Worm (Caenorhabditis elegans): ENCODE results near the gene M03E7.1.

The M03E7.1 gene

DNA sequence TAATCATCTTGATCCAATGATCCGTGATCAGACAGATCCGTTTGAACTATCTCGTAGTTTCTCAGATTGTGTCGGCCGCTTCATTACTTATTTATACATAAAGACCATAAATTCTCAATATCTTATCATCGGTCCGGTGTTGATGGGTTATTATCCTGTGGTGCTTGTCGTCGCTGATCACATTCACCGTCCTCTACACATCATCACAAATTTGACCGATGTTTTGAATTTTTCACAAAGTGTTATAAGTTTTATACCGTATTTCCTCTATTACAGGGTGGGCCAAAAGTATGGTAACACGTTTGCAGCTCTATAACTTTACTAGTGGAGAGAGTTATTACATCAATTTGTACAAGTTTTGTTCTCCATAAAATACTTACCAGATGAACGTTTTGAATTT lies 33.5 kb upstream of the M03E7.1 start:
- TF ChIP-seq nhr-23 (tag; optimal IDR thresholded peaks at IDR 0.05) (no peak), jun-1 (tag; optimal IDR thresholded peaks at IDR 0.05) (no peak), nhr-25 (tag; optimal IDR thresholded peaks at IDR 0.05) (no peak), mml-1 (tag; optimal IDR thresholded peaks at IDR 0.05) (no peak), sea-2 (GFP tag; optimal IDR thresholded peaks at IDR 0.05) (no peak), zag-1 (tag; optimal IDR thresholded peaks at IDR 0.05) (no peak), tbx-2 (tag; optimal IDR thresholded peaks at IDR 0.05) (no peak), lin-15B (tag; optimal IDR thresholded peaks at IDR 0.05) (no peak), ama-1 (optimal IDR thresholded peaks at IDR 0.05) (no peak), R02D3.7 (tag; optimal IDR thresholded peaks at IDR 0.05) (no peak), daf-12 (tag; optimal IDR thresholded peaks at IDR 0.05) (no peak), mdl-1 (tag; optimal IDR thresholded peaks at IDR 0.05) (no peak)

DNA sequence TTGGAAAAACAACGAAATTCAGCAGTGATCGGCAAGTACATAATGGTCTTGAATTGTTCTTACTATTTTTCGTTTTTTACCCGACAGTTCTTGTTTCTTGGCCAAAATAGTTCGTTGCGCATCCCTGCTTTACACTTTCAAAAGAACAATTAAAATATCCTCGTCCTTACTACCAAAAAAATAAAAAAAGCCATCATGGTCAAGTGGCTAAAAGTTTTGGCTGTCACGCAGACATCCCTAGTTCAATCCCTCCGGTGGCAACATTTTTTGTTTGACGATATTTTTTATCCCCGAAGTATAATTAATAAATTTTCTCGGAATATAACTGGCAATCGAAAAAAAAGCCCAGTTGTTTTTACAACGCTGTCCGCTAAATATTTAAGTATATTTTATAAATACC lies 29.6 kb upstream of the M03E7.1 start:
- TF ChIP-seq nhr-43 (tag; optimal IDR thresholded peaks at IDR 0.05; ENCODE audit: poor library complexity, severe bottlenecking) (peak; percentile 1), elt-3 (tag; optimal IDR thresholded peaks at IDR 0.05) (no peak)

DNA sequence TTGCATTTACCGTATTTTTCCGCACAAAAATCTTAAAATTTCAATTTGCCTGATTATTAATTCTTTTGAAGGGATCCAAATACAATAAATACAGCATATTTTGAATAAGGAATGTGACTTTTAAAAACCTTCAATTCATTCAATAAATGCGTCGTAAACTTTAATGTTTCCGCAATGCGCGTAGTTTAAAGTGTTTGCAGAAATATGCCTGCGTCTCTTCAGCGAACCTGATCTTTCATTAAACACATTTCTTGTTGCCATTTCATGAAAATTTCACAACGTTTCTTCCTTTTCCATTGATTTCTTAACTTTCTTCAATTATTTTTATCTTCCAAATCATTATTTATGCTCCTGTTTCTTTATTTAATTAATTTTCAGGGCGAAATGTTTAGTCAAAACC lies 29.2 kb upstream of the M03E7.1 start, which contains the start of gene vps-37:
vps-37 (plus strand) TSS at position 378 of the 400 bp plus-strand sequence.
- TF ChIP-seq nhr-43 (tag; optimal IDR thresholded peaks at IDR 0.05; ENCODE audit: poor library complexity, severe bottlenecking) (peak; percentile 54), R02D3.7 (tag; optimal IDR thresholded peaks at IDR 0.05) (peak; percentile 6), pqm-1 (tag; optimal IDR thresholded peaks at IDR 0.05) (peak; percentile 13), sea-2 (GFP tag; optimal IDR thresholded peaks at IDR 0.05) (peak; percentile 54), elt-2 (tag; optimal IDR thresholded peaks at IDR 0.05) (peak; percentile 37), fkh-2 (tag; optimal IDR thresholded peaks at IDR 0.05) (no peak), nfya-1 (tag; optimal IDR thresholded peaks at IDR 0.05; ENCODE audit: insufficient read depth) (peak; percentile 79), nhr-23 (tag; optimal IDR thresholded peaks at IDR 0.05) (peak; percentile 87), nhr-25 (tag; optimal IDR thresholded peaks at IDR 0.05) (peak; percentile 31), lin-15B (tag; optimal IDR thresholded peaks at IDR 0.05) (peak; percentile 78), pha-4 (tag; optimal IDR thresholded peaks at IDR 0.05) (peak; percentile 90), hmg-11 (tag; optimal IDR thresholded peaks at IDR 0.05) (peak; percentile 74), snpc-4 (tag; optimal IDR thresholded peaks at IDR 0.05) (peak; percentile 79), zag-1 (tag; optimal IDR thresholded peaks at IDR 0.05) (no peak), nhr-12 (tag; optimal IDR thresholded peaks at IDR 0.05) (no peak), ceh-9 (tag; optimal IDR thresholded peaks at IDR 0.05) (no peak), eor-1 (tag; optimal IDR thresholded peaks at IDR 0.05) (peak in 1 of 2 experiments; percentile 28), ceh-28 (tag; optimal IDR thresholded peaks at IDR 0.05) (peak; percentile 66)

DNA sequence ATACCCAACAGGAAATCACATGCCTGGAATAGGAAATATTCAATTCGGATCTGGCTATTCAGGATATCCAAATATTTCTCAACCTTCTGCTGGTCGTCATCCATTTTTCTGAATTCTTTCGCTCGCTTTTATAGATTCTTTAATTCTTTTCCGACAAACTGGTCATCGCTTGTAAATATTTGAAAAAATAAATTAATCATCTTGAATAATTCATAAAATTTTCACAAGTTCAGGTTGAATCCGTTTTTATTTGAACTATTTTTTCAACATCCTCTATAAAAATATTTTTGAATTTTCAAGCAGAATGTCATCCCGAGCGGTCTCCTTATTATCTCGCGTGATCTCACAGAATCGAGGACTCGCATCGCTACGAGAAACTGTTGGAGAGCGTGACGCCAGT lies 28.1 kb upstream of the M03E7.1 start, which contains the start of gene mrpl-48:
mrpl-48 (plus strand) TSS at position 301 of the 400 bp plus-strand sequence.
- no peak for TF ChIP-seq ceh-82 (tag; optimal IDR thresholded peaks at IDR 0.05)
- TF ChIP-seq ama-1 (optimal IDR thresholded peaks at IDR 0.05) = peak; percentile 28
- no peak for TF ChIP-seq nhr-25 (tag; optimal IDR thresholded peaks at IDR 0.05)
- no peak for TF ChIP-seq elt-3 (tag; optimal IDR thresholded peaks at IDR 0.05)
- TF ChIP-seq pha-4 (tag; optimal IDR thresholded peaks at IDR 0.05) = no peak
- no peak for TF ChIP-seq nfya-1 (tag; optimal IDR thresholded peaks at IDR 0.05; ENCODE audit: insufficient read depth)

DNA sequence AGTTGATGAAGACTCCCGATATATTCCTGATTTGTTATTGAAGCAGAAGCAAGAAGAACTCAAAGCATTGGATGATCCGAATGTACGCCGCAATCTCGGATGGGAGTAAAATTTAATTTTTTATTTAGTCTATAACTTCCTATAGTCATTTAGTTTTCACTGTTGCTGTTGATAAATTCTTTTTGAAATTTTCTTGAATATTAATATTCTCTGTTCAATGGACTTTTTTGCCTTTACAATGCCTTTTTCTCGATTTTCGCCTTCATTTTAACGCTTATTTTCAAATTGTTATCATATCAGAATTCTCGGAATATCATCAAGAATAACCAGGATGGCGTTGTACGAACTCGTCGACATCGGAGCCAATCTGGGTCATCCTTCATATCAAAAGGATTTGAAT lies 27.2 kb upstream of the M03E7.1 start, which contains the start of gene crn-2:
crn-2 (plus strand) TSS at position 301 of the 400 bp plus-strand sequence.
- TF ChIP-seq nhr-237 (tag; optimal IDR thresholded peaks at IDR 0.05) = no peak
- no peak for TF ChIP-seq eor-1 (tag; optimal IDR thresholded peaks at IDR 0.05)
- no peak for TF ChIP-seq ceh-82 (tag; optimal IDR thresholded peaks at IDR 0.05)
- no peak for TF ChIP-seq skn-1 (tag; optimal IDR thresholded peaks at IDR 0.05)
- TF ChIP-seq nhr-25 (tag; optimal IDR thresholded peaks at IDR 0.05) = no peak
- TF ChIP-seq R02D3.7 (tag; optimal IDR thresholded peaks at IDR 0.05) = no peak
- TF ChIP-seq mml-1 (tag; optimal IDR thresholded peaks at IDR 0.05) = no peak
- TF ChIP-seq ama-1 (optimal IDR thresholded peaks at IDR 0.05) = no peak
- TF ChIP-seq daf-12 (tag; optimal IDR thresholded peaks at IDR 0.05) = no peak
- no peak for TF ChIP-seq aly-2 (tag; optimal IDR thresholded peaks at IDR 0.05)
- TF ChIP-seq ztf-11 (tag; optimal IDR thresholded peaks at IDR 0.05) = no peak
- no peak for TF ChIP-seq egl-27 (tag; optimal IDR thresholded peaks at IDR 0.05)
- TF ChIP-seq nhr-23 (tag; optimal IDR thresholded peaks at IDR 0.05) = no peak
- TF ChIP-seq nfya-1 (tag; optimal IDR thresholded peaks at IDR 0.05; ENCODE audit: insufficient read depth) = no peak
- no peak for TF ChIP-seq jun-1 (tag; optimal IDR thresholded peaks at IDR 0.05)
- TF ChIP-seq elt-3 (tag; optimal IDR thresholded peaks at IDR 0.05) = no peak
- TF ChIP-seq nhr-76 (tag; optimal IDR thresholded peaks at IDR 0.05) = no peak
- TF ChIP-seq elt-2 (tag; optimal IDR thresholded peaks at IDR 0.05) = no peak
- no peak for TF ChIP-seq fkh-10 (GFP tag; optimal IDR thresholded peaks at IDR 0.05)
- TF ChIP-seq zag-1 (tag; optimal IDR thresholded peaks at IDR 0.05) = no peak
